Worm (Caenorhabditis elegans) whole organism, young adult: ENCODE results near the gene srj-42.

Experiments used
- B0035.1 ChIP-seq: sonication (generic microtip); optimal IDR thresholded peaks from 2 replicates; lab custom pipeline; 2016; ENCODE audit warnings: missing genetic modification characterization, mild to moderate bottlenecking, missing compliant biosample characterization, missing genotype, missing genetic modification reagents
- B0336.3 ChIP-seq: fragments of 200-800 bp; sonication (Bioruptor generic); IDR thresholded peaks from 2 replicates; pipeline ENCODE4 v1.3.6; 2022; ENCODE audit warnings: missing genetic modification characterization, missing compliant biosample characterization
- D2030.7 ChIP-seq: fragments of 200-800 bp; sonication (Bioruptor generic); IDR thresholded peaks from 2 replicates; pipeline ENCODE4 v1.3.6; 2022; ENCODE audit warnings: missing genetic modification reagents, missing genetic modification characterization, missing compliant biosample characterization
- F10E7.11 ChIP-seq: sonication (generic microtip); optimal IDR thresholded peaks from 2 replicates; lab custom pipeline; 2017; ENCODE audit warnings: mild to moderate bottlenecking, missing genetic modification characterization, moderate library complexity, missing compliant biosample characterization
- F23B12.7 ChIP-seq: sonication (generic microtip); optimal IDR thresholded peaks from 2 replicates; lab custom pipeline; 2017; ENCODE audit warnings: missing genetic modification characterization, mild to moderate bottlenecking, missing compliant biosample characterization, antibody characterized with exemption, moderate library complexity; ENCODE audit not compliant: insufficient read depth
- F57A8.1 ChIP-seq: fragments of 200-800 bp; sonication (Bioruptor generic); optimal IDR thresholded peaks from 2 replicates; lab custom pipeline; 2018; ENCODE audit warnings: mild to moderate bottlenecking, missing genetic modification characterization, moderate library complexity, missing compliant biosample characterization
- F57C9.4 ChIP-seq: sonication (generic microtip); optimal IDR thresholded peaks from 2 replicates; lab custom pipeline; 2017; ENCODE audit warnings: mild to moderate bottlenecking, missing genetic modification characterization, missing compliant biosample characterization
- T26A5.8 ChIP-seq: sonication (generic microtip); optimal IDR thresholded peaks from 2 replicates; lab custom pipeline; 2016; ENCODE audit warnings: missing genetic modification characterization, missing compliant biosample characterization
- Y53F4B.3 ChIP-seq: fragments of 200-800 bp; sonication (Bioruptor generic); IDR thresholded peaks from 2 replicates; pipeline ENCODE4 v1.3.6; 2022; ENCODE audit warnings: missing genetic modification reagents, missing genetic modification characterization, missing compliant biosample characterization
- Y56A3A.18 ChIP-seq: fragments of 200-800 bp; sonication (Bioruptor generic); IDR thresholded peaks from 2 replicates; pipeline ENCODE4 v1.3.6; 2022; ENCODE audit warnings: missing genetic modification reagents, missing genetic modification characterization, missing compliant biosample characterization
- Y67H2A.10 ChIP-seq: fragments of 200-800 bp; sonication (Bioruptor generic); conservative IDR thresholded peaks from 2 replicates; pipeline ENCODE4 v1.3.6; 2022; ENCODE audit warnings: missing genetic modification reagents, missing genetic modification characterization, missing compliant biosample characterization
- athp-1 ChIP-seq: sonication (generic microtip); optimal IDR thresholded peaks from 2 replicates; lab custom pipeline; 2017; ENCODE audit warnings: mild to moderate bottlenecking, missing genetic modification characterization, missing compliant biosample characterization
- attf-5 ChIP-seq: fragments of 200-800 bp; sonication (Bioruptor generic); optimal IDR thresholded peaks from 2 replicates; lab custom pipeline; 2018; ENCODE audit warnings: mild to moderate bottlenecking, missing genetic modification characterization, missing compliant biosample characterization
- bed-2 ChIP-seq: fragments of 200-800 bp; sonication (Bioruptor generic); IDR thresholded peaks from 2 replicates; pipeline ENCODE4 v1.3.6; 2022; ENCODE audit warnings: missing genetic modification reagents, missing genetic modification characterization, missing compliant biosample characterization
- cebp-1 ChIP-seq, 2 experiments: fragments of 200-800 bp in 1 of 2; sonication (Bioruptor generic) in 1 of 2; sonication (generic microtip) in 1 of 2; IDR thresholded peaks in 1 of 2; optimal IDR thresholded peaks in 1 of 2; 2 replicates each; pipeline versions ENCODE4 v1.3.6 to Lab custom; 2017 to 2022; ENCODE audit warnings: missing compliant biosample characterization in 2 of 2, missing genetic modification characterization in 2 of 2, mild to moderate bottlenecking in 1 of 2, missing genetic modification reagents in 1 of 2, moderate library complexity in 1 of 2
- cebp-2 ChIP-seq: fragments of 200-800 bp; sonication (Bioruptor generic); IDR thresholded peaks from 2 replicates; pipeline ENCODE4 v1.3.6; 2022; ENCODE audit warnings: missing genetic modification characterization, missing compliant biosample characterization
- ceh-100 ChIP-seq: fragments of 200-800 bp; sonication (Bioruptor generic); IDR thresholded peaks from 2 replicates; pipeline ENCODE4 v1.3.6; 2022; ENCODE audit warnings: missing genetic modification reagents, missing genetic modification characterization, missing compliant biosample characterization
- ceh-27 ChIP-seq: fragments of 200-800 bp; sonication (Bioruptor generic); optimal IDR thresholded peaks from 2 replicates; lab custom pipeline; 2018; ENCODE audit warnings: mild to moderate bottlenecking, missing genetic modification characterization, moderate library complexity, missing compliant biosample characterization
- ceh-40 ChIP-seq: fragments of 200-800 bp; sonication (Bioruptor generic); IDR thresholded peaks from 2 replicates; pipeline ENCODE4 v1.3.6; 2022; ENCODE audit warnings: missing genetic modification characterization, missing compliant biosample characterization
- ceh-58 ChIP-seq: fragments of 200-800 bp; sonication (Bioruptor generic); IDR thresholded peaks from 2 replicates; pipeline ENCODE4 v1.3.6; 2022; ENCODE audit warnings: missing genetic modification characterization, missing compliant biosample characterization
- ceh-91 ChIP-seq: fragments of 200-800 bp; sonication (Bioruptor generic); IDR thresholded peaks from 2 replicates; pipeline ENCODE4 v1.3.6; 2022; ENCODE audit warnings: missing genetic modification reagents, missing genetic modification characterization, missing compliant biosample characterization
- dpff-1 ChIP-seq: sonication (generic microtip); optimal IDR thresholded peaks from 2 replicates; lab custom pipeline; 2017; ENCODE audit warnings: mild to moderate bottlenecking, missing genetic modification characterization, missing compliant biosample characterization
- hlh-12 ChIP-seq: sonication (generic microtip); optimal IDR thresholded peaks from 2 replicates; lab custom pipeline; 2016; ENCODE audit warnings: missing genetic modification characterization, missing compliant biosample characterization
- hrde-1 ChIP-seq: sonication (generic microtip); optimal IDR thresholded peaks from 2 replicates; lab custom pipeline; 2016; ENCODE audit warnings: missing genetic modification characterization, mild to moderate bottlenecking, missing compliant biosample characterization, moderate library complexity, missing genotype, missing genetic modification reagents, borderline replicate concordance
- lin-26 ChIP-seq: fragments of 200-800 bp; sonication (Bioruptor generic); IDR thresholded peaks from 2 replicates; pipeline ENCODE4 v1.3.6; 2022; ENCODE audit warnings: missing genetic modification reagents, missing genetic modification characterization, missing compliant biosample characterization
- lin-35 ChIP-seq, 3 experiments: fragments of 150-350 bp in 2 of 3; sonication (generic microtip) in 1 of 3; optimal IDR thresholded peaks; 2 replicates each; lab custom pipeline; 2014 to 2018; ENCODE audit warnings: missing biosample characterization in 3 of 3, missing genetic modification characterization in 3 of 3, missing genetic modification reagents in 3 of 3
- lir-1 ChIP-seq: fragments of 200-800 bp; sonication (Bioruptor generic); conservative IDR thresholded peaks from 2 replicates; pipeline ENCODE4 v1.3.6; 2022; ENCODE audit warnings: missing genetic modification reagents, missing genetic modification characterization, missing compliant biosample characterization
- lsl-1 ChIP-seq: fragments of 200-800 bp; sonication (Bioruptor generic); optimal IDR thresholded peaks from 2 replicates; lab custom pipeline; 2018; ENCODE audit warnings: mild to moderate bottlenecking, missing genetic modification characterization, moderate library complexity, missing compliant biosample characterization
- madf-10 ChIP-seq: sonication (generic microtip); optimal IDR thresholded peaks from 2 replicates; lab custom pipeline; 2016; ENCODE audit warnings: mild to moderate bottlenecking, missing genetic modification characterization, missing compliant biosample characterization
- madf-8 ChIP-seq: fragments of 200-800 bp; sonication (Bioruptor generic); conservative IDR thresholded peaks from 2 replicates; pipeline ENCODE4 v1.3.6; 2022; ENCODE audit warnings: missing genetic modification reagents, missing genetic modification characterization, missing compliant biosample characterization
- mes-4 ChIP-seq: sonication (generic microtip); optimal IDR thresholded peaks from 2 replicates; lab custom pipeline; 2016; ENCODE audit warnings: missing genotype, missing genetic modification characterization, missing compliant biosample characterization
- nhr-27 ChIP-seq: fragments of 200-800 bp; sonication (Bioruptor generic); optimal IDR thresholded peaks from 2 replicates; lab custom pipeline; 2018; ENCODE audit warnings: mild to moderate bottlenecking, missing genetic modification characterization, moderate library complexity, missing compliant biosample characterization
- nhr-90 ChIP-seq: sonication (generic microtip); optimal IDR thresholded peaks from 2 replicates; lab custom pipeline; 2016; ENCODE audit warnings: missing genotype, mild to moderate bottlenecking, missing genetic modification characterization, missing compliant biosample characterization
- pbrm-1 ChIP-seq: fragments of 200-800 bp; sonication (Bioruptor generic); IDR thresholded peaks from 2 replicates; pipeline ENCODE4 v1.3.6; 2022; ENCODE audit warnings: missing genetic modification reagents, missing genetic modification characterization, missing compliant biosample characterization
- rcor-1 ChIP-seq: fragments of 200-800 bp; sonication (Bioruptor generic); IDR thresholded peaks from 2 replicates; pipeline ENCODE4 v1.3.6; 2022; ENCODE audit warnings: missing genetic modification reagents, missing genetic modification characterization, missing compliant biosample characterization
- rec-8 ChIP-seq, 2 experiments: sonication (generic microtip); optimal IDR thresholded peaks; 2 replicates each; lab custom pipeline; 2016; ENCODE audit warnings: mild to moderate bottlenecking in 2 of 2, missing genetic modification characterization in 2 of 2, missing genetic modification reagents in 2 of 2, missing genotype in 2 of 2, missing biosample characterization in 1 of 2, missing compliant biosample characterization in 1 of 2, moderate library complexity in 1 of 2
- snpc-3.4 ChIP-seq: sonication (generic microtip); optimal IDR thresholded peaks from 2 replicates; lab custom pipeline; 2017; ENCODE audit warnings: missing genetic modification characterization, mild to moderate bottlenecking, missing compliant biosample characterization, antibody characterized with exemption, moderate library complexity, missing genotype, missing genetic modification reagents
- snpc-4 ChIP-seq, 5 experiments: fragments of 150-350 bp in 1 of 5; sonication (generic microtip) in 4 of 5; optimal IDR thresholded peaks; 2 replicates each; lab custom pipeline; 2014 to 2018; ENCODE audit warnings: missing genetic modification characterization in 5 of 5, missing biosample characterization in 3 of 5, antibody characterized with exemption in 2 of 5, mild to moderate bottlenecking in 2 of 5, missing compliant biosample characterization in 2 of 5, missing genotype in 2 of 5, moderate library complexity in 2 of 5, missing genetic modification reagents in 1 of 5
- tbp1 ChIP-seq: fragments of 200-800 bp; sonication (Bioruptor generic); optimal IDR thresholded peaks from 2 replicates; lab custom pipeline; 2018; ENCODE audit warnings: mild to moderate bottlenecking, missing genetic modification characterization, missing compliant biosample characterization
- tbx-9 ChIP-seq: sonication (generic microtip); optimal IDR thresholded peaks from 2 replicates; lab custom pipeline; 2016; ENCODE audit warnings: borderline replicate concordance, missing genetic modification characterization, inconsistent platforms, missing compliant biosample characterization
- ztf-22 ChIP-seq: fragments of 200-800 bp; sonication (Bioruptor generic); optimal IDR thresholded peaks from 2 replicates; lab custom pipeline; 2018; ENCODE audit warnings: mild to moderate bottlenecking, missing genetic modification characterization, moderate library complexity, missing compliant biosample characterization
- ztf-25 ChIP-seq: fragments of 200-800 bp; sonication (Bioruptor generic); IDR thresholded peaks from 2 replicates; pipeline ENCODE4 v1.3.6; 2022; ENCODE audit warnings: missing genetic modification reagents, missing genetic modification characterization, missing compliant biosample characterization

The srj-42 gene

ce11 chrIV:15245655-15246054 lies 6.4 kb downstream of the srj-42 start, which contains the start of gene Y73F8A.36:
TSS of gene Y73F8A.36 (plus strand) at chrIV:15245955.
- TF ChIP-seq snpc-3.4 (tag; lab: Kevin White, UChicago) = no peak
- no peak for TF ChIP-seq ztf-25 (GFP tag; lab: Robert Waterston, UW)
- TF ChIP-seq ceh-100 = no peak
- no peak for TF ChIP-seq rec-8 (tag; optimal IDR thresholded peaks at IDR 0.05; lab: Kevin White, UChicago)
- no peak for TF ChIP-seq ceh-58 (GFP tag; lab: Robert Waterston, UW)
- no peak for TF ChIP-seq Y53F4B.3
- no peak for TF ChIP-seq B0336.3
- no peak for TF ChIP-seq bed-2 (GFP tag; lab: Robert Waterston, UW)
- TF ChIP-seq hrde-1 (tag; lab: Kevin White, UChicago) = no peak
- TF ChIP-seq Y67H2A.10 (GFP tag; lab: Robert Waterston, UW) = no peak
- TF ChIP-seq ceh-40 = no peak
- TF ChIP-seq T26A5.8 (tag; lab: Kevin White, UChicago) = no peak
- TF ChIP-seq F23B12.7 = no peak
- TF ChIP-seq F10E7.11 (tag; lab: Kevin White, UChicago) = no peak
- TF ChIP-seq attf-5 (GFP tag; lab: Kevin White, UChicago) = no peak
- no peak for TF ChIP-seq F57C9.4

- TF ChIP-seq bed-2 (GFP tag; lab: Robert Waterston, UW) (no peak), madf-8 (GFP tag; lab: Robert Waterston, UW) (no peak), F57C9.4 (no peak), ztf-22 (GFP tag; lab: Kevin White, UChicago) (no peak), athp-1 (tag; lab: Kevin White, UChicago) (no peak), dpff-1 (tag; lab: Kevin White, UChicago) (no peak), nhr-90 (tag; lab: Kevin White, UChicago) (no peak), tbx-9 (tag; lab: Kevin White, UChicago) (no peak), hrde-1 (tag; lab: Kevin White, UChicago) (no peak), F57A8.1 (no peak), ceh-91 (GFP tag; lab: Robert Waterston, UW) (no peak)
Measured at ce11 chrIV:15235856-15236255, 16.2 kb downstream of the srj-42 start, which contains the start of gene lgc-52. TSS of gene lgc-52 (plus strand) at chrIV:15236123.

- TF ChIP-seq lin-35 (GFP tag; optimal IDR thresholded peaks at IDR 0.05; lab: Kevin White, UChicago) (peak in 1 of 3 experiments; percentile 0), ztf-22 (GFP tag; lab: Kevin White, UChicago) (no peak), snpc-4 (GFP tag; optimal IDR thresholded peaks at IDR 0.05; lab: Kevin White, UChicago) (peak; percentile 93), snpc-4 (tag; optimal IDR thresholded peaks at IDR 0.05; lab: Kevin White, UChicago) (peak; percentile 25 to 98 (median 96)), hrde-1 (tag; lab: Kevin White, UChicago) (no peak), D2030.7 (peak; percentile 64), lir-1 (GFP tag; lab: Robert Waterston, UW) (no peak), madf-10 (tag; lab: Kevin White, UChicago) (no peak), bed-2 (GFP tag; lab: Robert Waterston, UW) (no peak), mes-4 (tag; lab: Kevin White, UChicago) (no peak), tbp1 (GFP tag; lab: Kevin White, UChicago) (peak; percentile 88), nhr-27 (no peak), lin-26 (GFP tag; lab: Robert Waterston, UW) (no peak; the same call in 1 of the 2 replicates), lsl-1 (GFP tag; lab: Kevin White, UChicago) (peak; percentile 15), cebp-1 (GFP tag; IDR thresholded peaks at IDR 0.05; lab: Robert Waterston, UW) (no peak), cebp-1 (tag; optimal IDR thresholded peaks at IDR 0.05; lab: Kevin White, UChicago) (no peak), cebp-2 (GFP tag; lab: Robert Waterston, UW) (no peak), pbrm-1 (GFP tag; lab: Robert Waterston, UW) (0 out of 2 replicates have a peak, but pooled peaks have one; percentile 71), madf-8 (GFP tag; lab: Robert Waterston, UW) (no peak), rcor-1 (GFP tag; lab: Robert Waterston, UW) (peak; percentile 61), ceh-27 (GFP tag; lab: Kevin White, UChicago) (no peak), snpc-3.4 (tag; lab: Kevin White, UChicago) (peak; percentile 13), B0035.1 (tag; lab: Kevin White, UChicago) (no peak), hlh-12 (tag; lab: Kevin White, UChicago) (no peak), Y56A3A.18 (GFP tag; lab: Robert Waterston, UW) (0 out of 2 replicates have a peak, but pooled peaks have one; percentile 14)
Measured at ce11 chrIV:15234943-15235605, 17.0 kb downstream of the srj-42 start, which contains the start of gene pkd-2. TSS of gene pkd-2 (minus strand) at chrIV:15234993.
